Fruit fly (Drosophila melanogaster): ENCODE results near the gene GstD4.

DNA sequence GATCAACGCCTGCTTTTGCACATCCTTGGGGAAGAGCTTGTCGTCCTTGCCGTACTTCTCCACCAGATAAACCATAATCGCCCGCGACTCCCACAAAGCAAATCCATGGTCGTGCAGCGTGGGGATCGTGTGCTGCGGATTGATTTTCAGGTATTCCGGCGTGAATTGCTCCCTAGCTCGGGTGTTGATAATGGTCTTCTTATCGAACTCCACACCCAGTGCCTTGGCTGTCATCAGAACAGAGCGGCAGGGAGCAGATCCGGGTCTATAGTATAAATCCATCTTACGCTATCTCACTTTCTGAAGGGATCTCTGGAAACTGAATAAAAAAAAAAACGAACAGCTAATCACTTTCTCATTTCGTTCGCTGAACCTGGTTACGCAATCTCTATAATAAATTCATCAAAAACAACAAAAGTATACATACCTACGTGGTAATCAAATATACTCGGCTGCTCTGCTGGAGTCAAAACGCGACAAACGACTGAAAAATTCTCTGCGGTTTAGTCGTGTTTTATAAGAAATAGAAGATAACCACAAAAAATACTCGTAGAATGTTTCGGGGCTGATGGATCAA, 8.5 kb upstream of the GstD4 start, which contains the start of gene GstD10:
- no peak for TF ChIP-seq net (GFP tag; optimal IDR thresholded peaks at IDR 0.05)
- no peak for TF ChIP-seq Sox14 (GFP tag; optimal IDR thresholded peaks at IDR 0.05)
- TF ChIP-seq Hr39 (GFP tag; optimal IDR thresholded peaks at IDR 0.05): no peak
- TF ChIP-seq CG6854 (GFP tag; optimal IDR thresholded peaks at IDR 0.05): no peak
